Worm (Caenorhabditis elegans) whole organism, L1 larva: ENCODE measurements around the gene nhr-80.

Experiments used
- C04F5.9 ChIP-seq: sonication (generic microtip); optimal IDR thresholded peaks from 2 replicates; lab custom pipeline; 2016; ENCODE audit warnings: missing genetic modification characterization, missing compliant biosample characterization
- C16A3.4 ChIP-seq: fragments of 150-350 bp; optimal IDR thresholded peaks from 2 replicates; lab custom pipeline; 2014; ENCODE audit warnings: missing biosample characterization, missing genetic modification characterization
- alr-1 ChIP-seq: fragments of 200-800 bp; sonication (Bioruptor generic); optimal IDR thresholded peaks from 2 replicates; lab custom pipeline; 2018; ENCODE audit warnings: borderline replicate concordance, mild to moderate bottlenecking, missing genetic modification characterization, missing compliant biosample characterization
- aly-2 ChIP-seq: fragments of 150-350 bp; optimal IDR thresholded peaks from 2 replicates; lab custom pipeline; 2014; ENCODE audit warnings: missing biosample characterization, missing genetic modification characterization
- ama-1 ChIP-seq: fragments of 150-350 bp; optimal IDR thresholded peaks from 2 replicates; lab custom pipeline; 2014
- blmp-1 ChIP-seq: fragments of 150-350 bp; optimal IDR thresholded peaks from 2 replicates; lab custom pipeline; 2014; ENCODE audit warnings: missing biosample characterization, missing genetic modification characterization
- ceh-82 ChIP-seq, 3 experiments: fragments of 150-350 bp in 1 of 3; sonication (generic microtip) in 2 of 3; optimal IDR thresholded peaks; 2 replicates each; lab custom pipeline; 2014 to 2017; ENCODE audit warnings: missing biosample characterization in 3 of 3, missing genetic modification characterization in 3 of 3
- ces-1 ChIP-seq: fragments of 150-350 bp; optimal IDR thresholded peaks from 2 replicates; lab custom pipeline; 2014; ENCODE audit warnings: missing biosample characterization, missing genetic modification reagents, missing genetic modification characterization
- efl-1 ChIP-seq, 4 experiments: fragments of 150-350 bp; optimal IDR thresholded peaks in 3 of 4; peaks in 1 of 4; 1 replicate in 1 of 4; 2 replicates in 3 of 4; lab custom pipeline; 2014; ENCODE audit warnings: missing biosample characterization in 2 of 4, missing genetic modification characterization in 2 of 4, missing genetic modification reagents in 2 of 4
- egl-13 ChIP-seq: sonication (generic microtip); optimal IDR thresholded peaks from 2 replicates; lab custom pipeline; 2016; ENCODE audit warnings: missing genotype, missing genetic modification reagents, missing genetic modification characterization, missing compliant biosample characterization
- egl-27 ChIP-seq, 2 experiments: fragments of 150-350 bp in 1 of 2; sonication (generic microtip); optimal IDR thresholded peaks; 3 replicates each; lab custom pipeline; 2017 to 2018; ENCODE audit warnings: missing biosample characterization in 2 of 2, missing genetic modification characterization in 2 of 2, missing genetic modification reagents in 2 of 2
- elt-3 ChIP-seq, 6 experiments: fragments of 150-350 bp in 1 of 6; sonication (generic microtip); optimal IDR thresholded peaks; 2 replicates each; lab custom pipeline; 2017 to 2018; ENCODE audit warnings: missing biosample characterization in 6 of 6, missing genetic modification characterization in 6 of 6, inconsistent platforms in 1 of 6
- ets-5 ChIP-seq: fragments of 200-800 bp; sonication (Bioruptor generic); IDR thresholded peaks from 2 replicates; pipeline ENCODE4 v1.3.6; 2022; ENCODE audit warnings: missing genetic modification characterization, missing compliant biosample characterization
- fkh-8 ChIP-seq: sonication (generic microtip); optimal IDR thresholded peaks from 2 replicates; lab custom pipeline; 2016; ENCODE audit warnings: mild to moderate bottlenecking, missing genetic modification characterization, missing compliant biosample characterization
- hlh-4 ChIP-seq: sonication (generic microtip); optimal IDR thresholded peaks from 2 replicates; lab custom pipeline; 2016; ENCODE audit warnings: mild to moderate bottlenecking, missing genetic modification characterization, missing compliant biosample characterization
- hpl-2 ChIP-seq: fragments of 150-350 bp; optimal IDR thresholded peaks from 2 replicates; lab custom pipeline; 2014; ENCODE audit warnings: missing biosample characterization, missing genetic modification reagents, missing genetic modification characterization
- lin-15B ChIP-seq: fragments of 150-350 bp; sonication (generic microtip); optimal IDR thresholded peaks from 3 replicates; lab custom pipeline; 2014; ENCODE audit warnings: missing biosample characterization, missing genetic modification characterization
- lin-35 ChIP-seq, 2 experiments: fragments of 150-350 bp; optimal IDR thresholded peaks; 2 replicates each; lab custom pipeline; 2014; ENCODE audit warnings: missing biosample characterization in 2 of 2, missing genetic modification characterization in 2 of 2, missing genetic modification reagents in 2 of 2
- lir-3 ChIP-seq: sonication (generic microtip); optimal IDR thresholded peaks from 2 replicates; lab custom pipeline; 2016; ENCODE audit warnings: mild to moderate bottlenecking, missing genetic modification characterization, moderate library complexity, missing compliant biosample characterization; ENCODE audit not compliant: poor library complexity
- lsy-2 ChIP-seq, 2 experiments: fragments of 150-350 bp; optimal IDR thresholded peaks; 2 replicates each; lab custom pipeline; 2014; ENCODE audit warnings: missing biosample characterization in 2 of 2, missing genetic modification characterization in 2 of 2
- mdl-1 ChIP-seq, 2 experiments: fragments of 150-350 bp; optimal IDR thresholded peaks; 2 replicates each; lab custom pipeline; 2014 to 2017; ENCODE audit warnings: missing biosample characterization in 2 of 2, missing genetic modification characterization in 2 of 2, inconsistent platforms in 1 of 2
- mef-2 ChIP-seq: fragments of 150-350 bp; optimal IDR thresholded peaks from 2 replicates; lab custom pipeline; 2014; ENCODE audit warnings: missing biosample characterization, missing genetic modification characterization
- nhr-19 ChIP-seq: fragments of 200-800 bp; sonication (Bioruptor generic); conservative IDR thresholded peaks from 2 replicates; pipeline ENCODE4 v1.3.6; 2022; ENCODE audit warnings: missing genetic modification characterization, missing compliant biosample characterization
- nhr-20 ChIP-seq: sonication (generic microtip); optimal IDR thresholded peaks from 2 replicates; lab custom pipeline; 2016; ENCODE audit warnings: mild to moderate bottlenecking, missing genetic modification characterization, missing compliant biosample characterization
- nhr-71 ChIP-seq: sonication (generic microtip); optimal IDR thresholded peaks from 2 replicates; lab custom pipeline; 2016; ENCODE audit warnings: mild to moderate bottlenecking, missing genetic modification characterization, moderate library complexity, missing compliant biosample characterization
- nhr-76 ChIP-seq: sonication (generic microtip); optimal IDR thresholded peaks from 2 replicates; lab custom pipeline; 2017; ENCODE audit warnings: missing biosample characterization, missing genetic modification characterization
- nhr-84 ChIP-seq: sonication (generic microtip); optimal IDR thresholded peaks from 2 replicates; lab custom pipeline; 2017; ENCODE audit warnings: missing biosample characterization, missing genetic modification characterization
- nhr-85 ChIP-seq: sonication (generic microtip); peaks from one replicate; lab custom pipeline; 2016; ENCODE audit warnings: missing genetic modification characterization, inconsistent platforms, missing compliant biosample characterization
- nhr-90 ChIP-seq: sonication (generic microtip); optimal IDR thresholded peaks from 2 replicates; lab custom pipeline; 2016; ENCODE audit warnings: mild to moderate bottlenecking, missing genetic modification characterization, missing compliant biosample characterization; ENCODE audit not compliant: poor library complexity
- pag-3 ChIP-seq: sonication (generic microtip); optimal IDR thresholded peaks from 2 replicates; lab custom pipeline; 2017; ENCODE audit warnings: missing genetic modification characterization, mild to moderate bottlenecking, missing compliant biosample characterization, antibody characterized with exemption, borderline replicate concordance; ENCODE audit not compliant: insufficient read depth
- pqm-1 ChIP-seq: sonication (generic microtip); optimal IDR thresholded peaks from 3 replicates; lab custom pipeline; 2017; ENCODE audit warnings: missing biosample characterization, missing genetic modification characterization
- rnt-1 ChIP-seq: sonication (generic microtip); optimal IDR thresholded peaks from 2 replicates; lab custom pipeline; 2016; ENCODE audit warnings: mild to moderate bottlenecking, missing genetic modification characterization, moderate library complexity, missing compliant biosample characterization
- sup-37 ChIP-seq: fragments of 200-800 bp; sonication (Bioruptor generic); optimal IDR thresholded peaks from 2 replicates; lab custom pipeline; 2018; ENCODE audit warnings: mild to moderate bottlenecking, missing genetic modification characterization, missing compliant biosample characterization
- swsn-7 ChIP-seq: sonication (generic microtip); optimal IDR thresholded peaks from 2 replicates; lab custom pipeline; 2016; ENCODE audit warnings: missing genetic modification characterization, missing compliant biosample characterization
- tbx-2 ChIP-seq: sonication (generic microtip); optimal IDR thresholded peaks from 2 replicates; lab custom pipeline; 2016; ENCODE audit warnings: missing genetic modification characterization, missing compliant biosample characterization
- unc-62 ChIP-seq: fragments of 150-350 bp; optimal IDR thresholded peaks from 2 replicates; lab custom pipeline; 2014; ENCODE audit warnings: missing biosample characterization, missing genetic modification reagents, missing genetic modification characterization
- unc-86 ChIP-seq: sonication (generic microtip); optimal IDR thresholded peaks from 2 replicates; lab custom pipeline; 2016; ENCODE audit warnings: missing genetic modification characterization, missing compliant biosample characterization
- vab-15 ChIP-seq: sonication (generic microtip); optimal IDR thresholded peaks from 2 replicates; lab custom pipeline; 2017; ENCODE audit warnings: missing genotype, mild to moderate bottlenecking, missing genetic modification characterization, missing compliant biosample characterization
- xbp-1 ChIP-seq: sonication (generic microtip); optimal IDR thresholded peaks from 2 replicates; lab custom pipeline; 2016; ENCODE audit warnings: missing genetic modification characterization, missing compliant biosample characterization
- zip-4 ChIP-seq: fragments of 200-800 bp; sonication (Bioruptor generic); optimal IDR thresholded peaks from 2 replicates; lab custom pipeline; 2018; ENCODE audit warnings: mild to moderate bottlenecking, missing genetic modification characterization, moderate library complexity, missing compliant biosample characterization
- ztf-11 ChIP-seq, 2 experiments: sonication (generic microtip); optimal IDR thresholded peaks; 2 replicates each; lab custom pipeline; 2016 to 2017; ENCODE audit warnings: missing genetic modification characterization in 2 of 2, missing biosample characterization in 1 of 2, missing compliant biosample characterization in 1 of 2
- ztf-4 ChIP-seq: fragments of 150-350 bp; optimal IDR thresholded peaks from 2 replicates; lab custom pipeline; 2014; ENCODE audit warnings: missing biosample characterization, missing genetic modification characterization

nhr-80 gene

DNA sequence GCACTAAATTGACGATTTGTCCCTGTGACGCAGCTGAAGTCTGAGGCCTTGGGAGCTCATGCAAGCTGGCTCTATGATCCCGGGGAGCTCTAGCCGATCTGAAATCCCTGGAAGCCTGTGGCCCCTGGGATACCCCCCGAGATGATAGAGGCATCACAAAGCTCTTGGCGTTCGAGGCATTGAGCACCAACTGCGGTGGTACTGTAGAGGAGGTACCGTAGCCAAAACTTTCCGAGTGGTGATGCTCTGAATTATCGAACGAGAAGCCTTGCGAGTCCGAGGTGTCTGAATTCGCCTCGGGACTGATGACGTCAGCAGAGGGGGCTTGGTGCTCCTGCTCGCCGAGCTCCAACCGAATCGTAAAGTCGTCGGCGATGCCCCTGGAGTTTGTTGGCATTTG lies 6.6 kb upstream of the nhr-80 start:
- TF ChIP-seq zip-4 (GFP tag; lab: Kevin White, UChicago) (no peak), blmp-1 (tag; lab: Kevin White, UChicago) (no peak), nhr-20 (no peak), ces-1 (GFP tag; lab: Kevin White, UChicago) (no peak)

ce11 chrIII:19509-19908 lies 4.8 kb upstream of the nhr-80 start, which contains the start of gene H10E21.4:
H10E21.4 (minus strand) TSS chrIII:19675.
- TF ChIP-seq ama-1 (lab: Kevin White, UChicago), result no peak
- TF ChIP-seq ztf-11 (tag; optimal IDR thresholded peaks at IDR 0.05; lab: Kevin White, UChicago), result no peak
- peak; percentile 71 for TF ChIP-seq blmp-1 (tag; lab: Kevin White, UChicago)

DNA sequence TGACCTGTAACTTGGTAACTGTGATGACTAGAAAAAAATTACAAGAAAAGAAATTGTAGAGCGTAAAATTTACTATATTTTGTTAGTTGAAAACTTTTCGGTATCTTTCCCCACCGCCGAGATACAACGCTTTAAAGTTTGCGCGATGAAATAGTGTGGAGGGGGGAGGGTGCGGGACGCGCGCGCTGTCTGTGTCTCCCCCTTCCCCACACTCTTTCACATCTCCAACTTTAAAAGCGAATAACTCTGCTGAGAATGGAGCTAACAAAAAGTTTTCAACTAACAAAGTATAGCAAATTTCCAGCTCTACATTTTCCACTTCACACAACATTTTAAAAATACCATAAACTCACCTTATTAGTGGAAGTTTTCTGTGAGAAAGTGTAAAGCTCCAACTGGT lies 2.9 kb upstream of the nhr-80 start:
- TF ChIP-seq sup-37 (GFP tag; lab: Kevin White, UChicago) (no peak), xbp-1 (tag; lab: Kevin White, UChicago) (no peak), efl-1 (optimal IDR thresholded peaks at IDR 0.05; lab: Kevin White, UChicago) (no peak), efl-1 (GFP tag; optimal IDR thresholded peaks at IDR 0.05 in 1 of 2; lab: Kevin White, UChicago) (peak in 1 of 2 experiments; percentile 47), nhr-85 (peak; percentile 56), nhr-84 (tag; lab: Kevin White, UChicago) (no peak), ceh-82 (tag; optimal IDR thresholded peaks at IDR 0.05; lab: Kevin White, UChicago) (no peak)
- TF ChIP-seq, all 84 proteins: peak for 2

- TF ChIP-seq nhr-85 (peak; percentile 33), vab-15 (tag; lab: Kevin White, UChicago) (no peak)
- TF ChIP-seq, all 84 proteins: peak for 1
Observed at ce11 chrIII:16797-17196, 2.1 kb upstream of the nhr-80 start.

DNA sequence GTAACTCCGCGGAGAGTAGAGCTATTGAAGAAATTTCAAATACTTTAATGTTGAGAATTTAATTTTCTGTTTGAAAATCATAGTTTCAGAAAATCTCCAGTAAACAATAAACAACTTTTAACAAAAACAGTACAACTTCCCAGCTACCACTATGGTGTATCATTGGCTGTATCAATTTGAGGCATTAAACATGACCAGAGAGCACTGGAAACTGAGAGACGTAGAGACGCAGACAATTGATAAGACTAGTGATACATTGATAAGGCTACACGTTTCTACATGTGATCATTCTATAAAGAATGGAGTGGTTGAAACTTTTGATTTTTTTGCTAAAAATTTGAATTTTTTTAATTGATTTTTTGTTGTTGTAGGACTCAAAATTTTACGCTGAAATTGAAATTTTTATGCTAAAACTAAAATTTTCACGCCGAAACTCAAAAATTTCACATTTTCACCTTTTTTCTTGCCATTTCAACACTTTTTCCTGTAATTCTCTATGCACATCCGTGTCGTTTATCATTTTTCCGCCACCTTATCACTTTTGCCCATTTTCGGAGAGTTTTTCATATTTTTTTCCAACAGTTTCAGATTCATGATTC lies 654 bp upstream of the nhr-80 start, which contains the start of gene H10E21.1:
Gene H10E21.1 (plus strand): TSS at position 549 of the 599 bp plus-strand sequence.
- TF ChIP-seq aly-2 (tag; lab: Kevin White, UChicago) (no peak), swsn-7 (no peak), alr-1 (tag; lab: Kevin White, UChicago) (no peak), ama-1 (lab: Kevin White, UChicago) (no peak), pag-3 (tag; lab: Kevin White, UChicago) (no peak), tbx-2 (tag; lab: Kevin White, UChicago) (no peak), blmp-1 (tag; lab: Kevin White, UChicago) (peak; percentile 48), mef-2 (no peak), nhr-90 (tag; lab: Kevin White, UChicago) (peak; percentile 9), lir-3 (tag; lab: Kevin White, UChicago) (no peak), rnt-1 (tag; lab: Kevin White, UChicago) (no peak), C04F5.9 (tag; lab: Kevin White, UChicago) (no peak), mdl-1 (tag; optimal IDR thresholded peaks at IDR 0.05; lab: Kevin White, UChicago) (peak in 1 of 2 experiments; percentile 32), unc-62 (GFP tag; lab: Kevin White, UChicago) (no peak), lin-15B (no peak), nhr-76 (no peak), ztf-4 (tag; lab: Kevin White, UChicago) (no peak), pqm-1 (no peak), C16A3.4 (peak; percentile 5), lsy-2 (tag; optimal IDR thresholded peaks at IDR 0.05; lab: Kevin White, UChicago) (peak in 1 of 2 experiments; percentile 4), egl-27 (tag; optimal IDR thresholded peaks at IDR 0.05; lab: Kevin White, UChicago) (no peak), nhr-19 (0 out of 2 replicates have a peak, but pooled peaks have one; percentile 5), hlh-4 (tag; lab: Kevin White, UChicago) (no peak), nhr-71 (peak; percentile 20), lin-35 (GFP tag; optimal IDR thresholded peaks at IDR 0.05; lab: Kevin White, UChicago) (peak in 1 of 2 experiments; percentile 61), egl-13 (tag; lab: Kevin White, UChicago) (no peak), fkh-8 (tag; lab: Kevin White, UChicago) (no peak), ztf-11 (tag; optimal IDR thresholded peaks at IDR 0.05; lab: Kevin White, UChicago) (no peak), elt-3 (tag; optimal IDR thresholded peaks at IDR 0.05; lab: Kevin White, UChicago) (peak; percentile 72 to 99 (median 98)), unc-86 (tag; lab: Kevin White, UChicago) (no peak), hpl-2 (GFP tag; lab: Kevin White, UChicago) (no peak), ces-1 (GFP tag; lab: Kevin White, UChicago) (no peak), ets-5 (GFP tag; lab: Robert Waterston, UW) (no peak), nhr-20 (peak; percentile 43)
